Worm (Caenorhabditis elegans) whole organism, L1 larva: Measurements from ENCODE around the gene F53A9.8.

Experiments
- C04F5.9 ChIP-seq: sonication (generic microtip); optimal IDR thresholded peaks from 2 replicates; lab custom pipeline; 2016; ENCODE audit warnings: missing genetic modification characterization, missing compliant biosample characterization
- C16A3.4 ChIP-seq: fragments of 150-350 bp; optimal IDR thresholded peaks from 2 replicates; lab custom pipeline; 2014; ENCODE audit warnings: missing biosample characterization, missing genetic modification characterization
- C34B4.2 ChIP-seq: sonication (generic microtip); optimal IDR thresholded peaks from 2 replicates; lab custom pipeline; 2017; ENCODE audit warnings: mild to moderate bottlenecking, missing genetic modification characterization, missing compliant biosample characterization
- F16B12.6 ChIP-seq: fragments of 150-350 bp; optimal IDR thresholded peaks from 2 replicates; lab custom pipeline; 2014; ENCODE audit warnings: missing biosample characterization, missing genetic modification characterization
- Y116A8C.19 ChIP-seq: sonication (generic microtip); optimal IDR thresholded peaks from 2 replicates; lab custom pipeline; 2016; ENCODE audit warnings: missing compliant biosample characterization, missing genetic modification characterization, borderline replicate concordance
- alr-1 ChIP-seq: fragments of 200-800 bp; sonication (Bioruptor generic); optimal IDR thresholded peaks from 2 replicates; lab custom pipeline; 2018; ENCODE audit warnings: borderline replicate concordance, mild to moderate bottlenecking, missing genetic modification characterization, missing compliant biosample characterization
- aly-2 ChIP-seq: fragments of 150-350 bp; optimal IDR thresholded peaks from 2 replicates; lab custom pipeline; 2014; ENCODE audit warnings: missing biosample characterization, missing genetic modification characterization
- ceh-63 ChIP-seq: fragments of 200-800 bp; sonication (Bioruptor generic); optimal IDR thresholded peaks from 2 replicates; lab custom pipeline; 2018; ENCODE audit warnings: mild to moderate bottlenecking, missing genetic modification characterization, missing compliant biosample characterization
- ceh-82 ChIP-seq, 3 experiments: fragments of 150-350 bp in 1 of 3; sonication (generic microtip) in 2 of 3; optimal IDR thresholded peaks; 2 replicates each; lab custom pipeline; 2014 to 2017; ENCODE audit warnings: missing biosample characterization in 3 of 3, missing genetic modification characterization in 3 of 3
- ceh-88 ChIP-seq: fragments of 200-800 bp; sonication (Bioruptor generic); IDR thresholded peaks from 2 replicates; pipeline ENCODE4 v1.3.6; 2022; ENCODE audit warnings: missing genetic modification characterization, missing compliant biosample characterization
- ceh-90 ChIP-seq: sonication (generic microtip); optimal IDR thresholded peaks from 2 replicates; lab custom pipeline; 2016; ENCODE audit warnings: missing genetic modification characterization, missing compliant biosample characterization
- ces-1 ChIP-seq: fragments of 150-350 bp; optimal IDR thresholded peaks from 2 replicates; lab custom pipeline; 2014; ENCODE audit warnings: missing biosample characterization, missing genetic modification reagents, missing genetic modification characterization
- efl-1 ChIP-seq, 4 experiments: fragments of 150-350 bp; optimal IDR thresholded peaks in 3 of 4; peaks in 1 of 4; 1 replicate in 1 of 4; 2 replicates in 3 of 4; lab custom pipeline; 2014; ENCODE audit warnings: missing biosample characterization in 2 of 4, missing genetic modification characterization in 2 of 4, missing genetic modification reagents in 2 of 4
- efl-3 ChIP-seq: fragments of 200-800 bp; sonication (Bioruptor generic); optimal IDR thresholded peaks from 2 replicates; lab custom pipeline; 2018; ENCODE audit warnings: mild to moderate bottlenecking, missing genetic modification characterization, missing compliant biosample characterization
- egl-27 ChIP-seq, 2 experiments: fragments of 150-350 bp in 1 of 2; sonication (generic microtip); optimal IDR thresholded peaks; 3 replicates each; lab custom pipeline; 2017 to 2018; ENCODE audit warnings: missing biosample characterization in 2 of 2, missing genetic modification characterization in 2 of 2, missing genetic modification reagents in 2 of 2
- elt-3 ChIP-seq, 6 experiments: fragments of 150-350 bp in 1 of 6; sonication (generic microtip); optimal IDR thresholded peaks; 2 replicates each; lab custom pipeline; 2017 to 2018; ENCODE audit warnings: missing biosample characterization in 6 of 6, missing genetic modification characterization in 6 of 6, inconsistent platforms in 1 of 6
- ets-5 ChIP-seq: fragments of 200-800 bp; sonication (Bioruptor generic); IDR thresholded peaks from 2 replicates; pipeline ENCODE4 v1.3.6; 2022; ENCODE audit warnings: missing genetic modification characterization, missing compliant biosample characterization
- fkh-4 ChIP-seq: sonication (generic microtip); optimal IDR thresholded peaks from 2 replicates; lab custom pipeline; 2016; ENCODE audit warnings: missing compliant biosample characterization, missing genetic modification characterization, borderline replicate concordance
- fkh-8 ChIP-seq: sonication (generic microtip); optimal IDR thresholded peaks from 2 replicates; lab custom pipeline; 2016; ENCODE audit warnings: mild to moderate bottlenecking, missing genetic modification characterization, missing compliant biosample characterization
- fos-1 ChIP-seq: fragments of 150-350 bp; optimal IDR thresholded peaks from 2 replicates; lab custom pipeline; 2014; ENCODE audit warnings: missing biosample characterization, missing genetic modification characterization
- grh-1 ChIP-seq: fragments of 200-800 bp; sonication (Bioruptor generic); IDR thresholded peaks from 2 replicates; pipeline ENCODE4 v1.3.6; 2022; ENCODE audit warnings: missing genetic modification reagents, missing genetic modification characterization, missing compliant biosample characterization
- hlh-17 ChIP-seq: fragments of 200-800 bp; sonication (Bioruptor generic); optimal IDR thresholded peaks from 2 replicates; lab custom pipeline; 2018; ENCODE audit warnings: missing genetic modification characterization, mild to moderate bottlenecking, missing compliant biosample characterization, moderate library complexity, borderline replicate concordance
- hpl-2 ChIP-seq: fragments of 150-350 bp; optimal IDR thresholded peaks from 2 replicates; lab custom pipeline; 2014; ENCODE audit warnings: missing biosample characterization, missing genetic modification reagents, missing genetic modification characterization
- isw-1 ChIP-seq: fragments of 200-800 bp; sonication (Bioruptor generic); IDR thresholded peaks from 2 replicates; pipeline ENCODE4 v1.3.6; 2022; ENCODE audit warnings: missing genetic modification characterization, missing compliant biosample characterization
- jun-1 ChIP-seq: fragments of 150-350 bp; optimal IDR thresholded peaks from 2 replicates; lab custom pipeline; 2014; ENCODE audit warnings: missing biosample characterization, missing genetic modification reagents, missing genetic modification characterization
- lin-14 ChIP-seq: fragments of 200-800 bp; sonication (Bioruptor generic); optimal IDR thresholded peaks from 2 replicates; lab custom pipeline; 2018; ENCODE audit warnings: mild to moderate bottlenecking, missing genetic modification characterization, moderate library complexity, missing compliant biosample characterization
- lin-35 ChIP-seq, 2 experiments: fragments of 150-350 bp; optimal IDR thresholded peaks; 2 replicates each; lab custom pipeline; 2014; ENCODE audit warnings: missing biosample characterization in 2 of 2, missing genetic modification characterization in 2 of 2, missing genetic modification reagents in 2 of 2
- lin-39 ChIP-seq: fragments of 150-350 bp; optimal IDR thresholded peaks from 2 replicates; lab custom pipeline; 2014; ENCODE audit warnings: missing biosample characterization, missing genetic modification reagents, missing genetic modification characterization
- lir-3 ChIP-seq: sonication (generic microtip); optimal IDR thresholded peaks from 2 replicates; lab custom pipeline; 2016; ENCODE audit warnings: mild to moderate bottlenecking, missing genetic modification characterization, moderate library complexity, missing compliant biosample characterization; ENCODE audit not compliant: poor library complexity
- lsy-2 ChIP-seq, 2 experiments: fragments of 150-350 bp; optimal IDR thresholded peaks; 2 replicates each; lab custom pipeline; 2014; ENCODE audit warnings: missing biosample characterization in 2 of 2, missing genetic modification characterization in 2 of 2
- mab-9 ChIP-seq: fragments of 200-800 bp; sonication (Bioruptor generic); IDR thresholded peaks from 2 replicates; pipeline ENCODE4 v1.3.6; 2022; ENCODE audit warnings: missing genetic modification reagents, missing genetic modification characterization, missing compliant biosample characterization
- mdl-1 ChIP-seq, 2 experiments: fragments of 150-350 bp; optimal IDR thresholded peaks; 2 replicates each; lab custom pipeline; 2014 to 2017; ENCODE audit warnings: missing biosample characterization in 2 of 2, missing genetic modification characterization in 2 of 2, inconsistent platforms in 1 of 2
- nhr-12 ChIP-seq: sonication (generic microtip); optimal IDR thresholded peaks from 2 replicates; lab custom pipeline; 2017; ENCODE audit warnings: missing biosample characterization, missing genetic modification characterization
- nhr-20 ChIP-seq: sonication (generic microtip); optimal IDR thresholded peaks from 2 replicates; lab custom pipeline; 2016; ENCODE audit warnings: mild to moderate bottlenecking, missing genetic modification characterization, missing compliant biosample characterization
- nhr-237 ChIP-seq: fragments of 150-350 bp; optimal IDR thresholded peaks from 2 replicates; lab custom pipeline; 2014; ENCODE audit warnings: missing biosample characterization, missing genetic modification characterization
- nhr-47 ChIP-seq: sonication (generic microtip); optimal IDR thresholded peaks from 2 replicates; lab custom pipeline; 2016; ENCODE audit warnings: mild to moderate bottlenecking, missing genetic modification characterization, moderate library complexity, missing compliant biosample characterization
- nhr-71 ChIP-seq: sonication (generic microtip); optimal IDR thresholded peaks from 2 replicates; lab custom pipeline; 2016; ENCODE audit warnings: mild to moderate bottlenecking, missing genetic modification characterization, moderate library complexity, missing compliant biosample characterization
- nhr-84 ChIP-seq: sonication (generic microtip); optimal IDR thresholded peaks from 2 replicates; lab custom pipeline; 2017; ENCODE audit warnings: missing biosample characterization, missing genetic modification characterization
- nhr-85 ChIP-seq: sonication (generic microtip); peaks from one replicate; lab custom pipeline; 2016; ENCODE audit warnings: missing genetic modification characterization, inconsistent platforms, missing compliant biosample characterization
- nhr-90 ChIP-seq: sonication (generic microtip); optimal IDR thresholded peaks from 2 replicates; lab custom pipeline; 2016; ENCODE audit warnings: mild to moderate bottlenecking, missing genetic modification characterization, missing compliant biosample characterization; ENCODE audit not compliant: poor library complexity
- pqm-1 ChIP-seq: sonication (generic microtip); optimal IDR thresholded peaks from 3 replicates; lab custom pipeline; 2017; ENCODE audit warnings: missing biosample characterization, missing genetic modification characterization
- snpc-4 ChIP-seq: fragments of 150-350 bp; optimal IDR thresholded peaks from 2 replicates; lab custom pipeline; 2014; ENCODE audit warnings: missing biosample characterization, missing genetic modification characterization
- sptf-1 ChIP-seq: fragments of 150-350 bp; optimal IDR thresholded peaks from 2 replicates; lab custom pipeline; 2014; ENCODE audit warnings: missing biosample characterization, missing genetic modification characterization
- tbx-2 ChIP-seq: sonication (generic microtip); optimal IDR thresholded peaks from 2 replicates; lab custom pipeline; 2016; ENCODE audit warnings: missing genetic modification characterization, missing compliant biosample characterization
- unc-30 ChIP-seq: sonication (generic microtip); optimal IDR thresholded peaks from 2 replicates; lab custom pipeline; 2017; ENCODE audit warnings: missing biosample characterization, missing genetic modification characterization
- unc-86 ChIP-seq: sonication (generic microtip); optimal IDR thresholded peaks from 2 replicates; lab custom pipeline; 2016; ENCODE audit warnings: missing genetic modification characterization, missing compliant biosample characterization
- xbp-1 ChIP-seq: sonication (generic microtip); optimal IDR thresholded peaks from 2 replicates; lab custom pipeline; 2016; ENCODE audit warnings: missing genetic modification characterization, missing compliant biosample characterization
- zag-1 ChIP-seq: fragments of 150-350 bp; optimal IDR thresholded peaks from 2 replicates; lab custom pipeline; 2014; ENCODE audit warnings: missing biosample characterization, missing genetic modification characterization

The F53A9.8 gene

ce11 chrX:8754285-8754795, 35.6 kb upstream of the F53A9.8 start (continued):
- TF ChIP-seq egl-27 (tag; optimal IDR thresholded peaks at IDR 0.05; lab: Kevin White, UChicago) (no peak), tbx-2 (tag; lab: Kevin White, UChicago) (no peak), fkh-4 (tag; lab: Kevin White, UChicago) (no peak), mab-9 (GFP tag; lab: Robert Waterston, UW) (no peak), elt-3 (tag; optimal IDR thresholded peaks at IDR 0.05; lab: Kevin White, UChicago) (peak in 2 of 6 experiments; percentile 48 to 88), lir-3 (tag; lab: Kevin White, UChicago) (no peak), zag-1 (tag; lab: Kevin White, UChicago) (no peak), efl-1 (optimal IDR thresholded peaks at IDR 0.05; lab: Kevin White, UChicago) (no peak), efl-1 (GFP tag; optimal IDR thresholded peaks at IDR 0.05 in 1 of 2; lab: Kevin White, UChicago) (peak in 1 of 2 experiments; percentile 71), snpc-4 (no peak), nhr-237 (no peak), fkh-8 (tag; lab: Kevin White, UChicago) (no peak), nhr-90 (tag; lab: Kevin White, UChicago) (no peak), ces-1 (no peak), lin-14 (GFP tag; lab: Kevin White, UChicago) (peak; percentile 51), hpl-2 (GFP tag; lab: Kevin White, UChicago) (no peak), nhr-47 (tag; lab: Kevin White, UChicago) (no peak), nhr-71 (peak; percentile 32), isw-1 (GFP tag; lab: Robert Waterston, UW) (no peak), lsy-2 (tag; optimal IDR thresholded peaks at IDR 0.05; lab: Kevin White, UChicago) (peak in 1 of 2 experiments; percentile 56)

ce11 chrX:8752546-8752945, 33.8 kb upstream of the F53A9.8 start:
- no peak for TF ChIP-seq nhr-12 (tag; lab: Kevin White, UChicago)
- TF ChIP-seq hpl-2 (GFP tag; lab: Kevin White, UChicago) = no peak
- TF ChIP-seq grh-1 = no peak
- no peak for TF ChIP-seq ces-1
- no peak for TF ChIP-seq ceh-88 (GFP tag; lab: Robert Waterston, UW)
- TF ChIP-seq xbp-1 (tag; lab: Kevin White, UChicago) = no peak
- no peak for TF ChIP-seq aly-2 (tag; lab: Kevin White, UChicago)
- TF ChIP-seq egl-27 (tag; optimal IDR thresholded peaks at IDR 0.05; lab: Kevin White, UChicago) = no peak
- no peak for TF ChIP-seq lir-3 (tag; lab: Kevin White, UChicago)
- peak; percentile 60 for TF ChIP-seq nhr-20 (tag; lab: Kevin White, UChicago)
- no peak for TF ChIP-seq pqm-1 (tag; lab: Kevin White, UChicago)
- no peak for TF ChIP-seq efl-3 (GFP tag; lab: Kevin White, UChicago)
- peak; percentile 13 for TF ChIP-seq tbx-2 (tag; lab: Kevin White, UChicago)
- no peak for TF ChIP-seq fos-1
- no peak for TF ChIP-seq unc-30 (tag; lab: Kevin White, UChicago)
- TF ChIP-seq efl-1 (optimal IDR thresholded peaks at IDR 0.05; lab: Kevin White, UChicago) = no peak
- no peak for TF ChIP-seq efl-1 (GFP tag; optimal IDR thresholded peaks at IDR 0.05 in 1 of 2; lab: Kevin White, UChicago)
- TF ChIP-seq mdl-1 (tag; optimal IDR thresholded peaks at IDR 0.05; lab: Kevin White, UChicago) = peak in 1 of 2 experiments; percentile 61
- TF ChIP-seq unc-86 (tag; lab: Kevin White, UChicago) = no peak
- peak; percentile 90 for TF ChIP-seq nhr-85 (tag; lab: Kevin White, UChicago)
- no peak for TF ChIP-seq jun-1
- no peak for TF ChIP-seq C34B4.2 (tag; lab: Kevin White, UChicago)
- TF ChIP-seq Y116A8C.19 = no peak
- TF ChIP-seq ceh-90 (tag; lab: Kevin White, UChicago) = no peak
- peak; percentile 21 for TF ChIP-seq C16A3.4 (tag; lab: Kevin White, UChicago)
- TF ChIP-seq lin-35 (GFP tag; optimal IDR thresholded peaks at IDR 0.05; lab: Kevin White, UChicago) = peak in 1 of 2 experiments; percentile 19
- peak; percentile 20 for TF ChIP-seq nhr-90 (tag; lab: Kevin White, UChicago)
- TF ChIP-seq sptf-1 (tag; lab: Kevin White, UChicago) = no peak
- TF ChIP-seq F16B12.6 (tag; lab: Kevin White, UChicago) = no peak
- no peak for TF ChIP-seq fkh-4 (tag; lab: Kevin White, UChicago)
- TF ChIP-seq lin-39 (tag; lab: Kevin White, UChicago) = no peak
- TF ChIP-seq ceh-82 (tag; optimal IDR thresholded peaks at IDR 0.05; lab: Kevin White, UChicago) = no peak
- TF ChIP-seq ets-5 (GFP tag; lab: Robert Waterston, UW) = no peak
- TF ChIP-seq ceh-63 (GFP tag; lab: Kevin White, UChicago) = no peak
- no peak for TF ChIP-seq alr-1 (tag; lab: Kevin White, UChicago)
- no peak for TF ChIP-seq hlh-17 (GFP tag; lab: Kevin White, UChicago)
- TF ChIP-seq isw-1 (GFP tag; lab: Robert Waterston, UW) = no peak
- no peak for TF ChIP-seq nhr-84 (tag; lab: Kevin White, UChicago)
- TF ChIP-seq C04F5.9 (tag; lab: Kevin White, UChicago) = no peak
- no peak for TF ChIP-seq fkh-8 (tag; lab: Kevin White, UChicago)
- no peak for TF ChIP-seq mab-9 (GFP tag; lab: Robert Waterston, UW)
